Worm (Caenorhabditis elegans) whole organism, L4 larva: ENCODE results near the gene dohh-1.

ENCODE experiments used
- F10B5.3 ChIP-seq: sonication (generic microtip); optimal IDR thresholded peaks from 2 replicates; lab custom pipeline; 2016; ENCODE audit warnings: mild to moderate bottlenecking, missing genetic modification characterization, missing compliant biosample characterization
- R02D3.7 ChIP-seq: fragments of 150-350 bp; sonication (generic microtip); optimal IDR thresholded peaks from 3 replicates; lab custom pipeline; 2014; ENCODE audit warnings: missing biosample characterization, missing genetic modification characterization
- Y48G9A.11 ChIP-seq: fragments of 200-800 bp; sonication (Bioruptor generic); IDR thresholded peaks from 2 replicates; pipeline ENCODE4 v1.3.6; 2022; ENCODE audit warnings: missing genetic modification reagents, missing genetic modification characterization, missing compliant biosample characterization
- aha-1 ChIP-seq: fragments of 150-350 bp; peaks from one replicate; lab custom pipeline; 2014; ENCODE audit warnings: missing biosample characterization, missing genetic modification characterization
- aly-2 ChIP-seq: sonication (generic microtip); optimal IDR thresholded peaks from 2 replicates; lab custom pipeline; 2018; ENCODE audit warnings: missing biosample characterization, missing genetic modification characterization
- ceh-28 ChIP-seq: fragments of 150-350 bp; optimal IDR thresholded peaks from 2 replicates; lab custom pipeline; 2014; ENCODE audit warnings: missing biosample characterization, missing genetic modification reagents, missing genetic modification characterization
- ceh-44 ChIP-seq: fragments of 200-800 bp; sonication (Bioruptor generic); IDR thresholded peaks from 2 replicates; pipeline ENCODE4 v1.3.6; 2022; ENCODE audit warnings: missing genetic modification reagents, missing genetic modification characterization, missing compliant biosample characterization
- ceh-62 ChIP-seq: sonication (generic microtip); optimal IDR thresholded peaks from 2 replicates; lab custom pipeline; 2017; ENCODE audit warnings: missing biosample characterization, missing genetic modification characterization
- daf-16 ChIP-seq, 3 experiments: sonication (generic microtip); optimal IDR thresholded peaks; 2 replicates each; lab custom pipeline; 2016 to 2017; ENCODE audit warnings: missing genetic modification characterization in 3 of 3, missing genetic modification reagents in 3 of 3, mild to moderate bottlenecking in 2 of 3, missing compliant biosample characterization in 2 of 3, missing biosample characterization in 1 of 3, moderate library complexity in 1 of 3
- dmd-6 ChIP-seq: fragments of 200-800 bp; sonication (Bioruptor generic); IDR thresholded peaks from 2 replicates; pipeline ENCODE4 v1.3.6; 2022; ENCODE audit warnings: missing genetic modification reagents, missing genetic modification characterization, missing compliant biosample characterization
- dpl-1 ChIP-seq: fragments of 150-350 bp; optimal IDR thresholded peaks from 2 replicates; lab custom pipeline; 2014; ENCODE audit warnings: missing biosample characterization, missing genetic modification reagents, missing genetic modification characterization
- egl-27 ChIP-seq: sonication (generic microtip); optimal IDR thresholded peaks from 3 replicates; lab custom pipeline; 2017; ENCODE audit warnings: missing biosample characterization, missing genetic modification reagents, missing genetic modification characterization
- fos-1 ChIP-seq: fragments of 150-350 bp; optimal IDR thresholded peaks from 2 replicates; lab custom pipeline; 2014; ENCODE audit warnings: missing biosample characterization, missing genetic modification characterization
- hlh-30 ChIP-seq: sonication (generic microtip); optimal IDR thresholded peaks from 2 replicates; lab custom pipeline; 2017; ENCODE audit warnings: antibody characterized with exemption, mild to moderate bottlenecking, missing genetic modification characterization, missing compliant biosample characterization; ENCODE audit not compliant: insufficient read depth
- hmg-1.1 ChIP-seq: fragments of 200-800 bp; sonication (Bioruptor generic); IDR thresholded peaks from 2 replicates; pipeline ENCODE4 v1.3.6; 2022; ENCODE audit warnings: missing genetic modification reagents, missing genetic modification characterization, missing compliant biosample characterization
- lim-7 ChIP-seq: fragments of 200-800 bp; sonication (Bioruptor generic); IDR thresholded peaks from 2 replicates; pipeline ENCODE4 v1.3.6; 2022; ENCODE audit warnings: missing genetic modification characterization, missing compliant biosample characterization
- lin-15B ChIP-seq: fragments of 150-350 bp; sonication (generic microtip); optimal IDR thresholded peaks from 3 replicates; lab custom pipeline; 2014; ENCODE audit warnings: missing biosample characterization, missing genetic modification characterization
- lin-38 ChIP-seq: fragments of 200-800 bp; sonication (Bioruptor generic); IDR thresholded peaks from 2 replicates; pipeline ENCODE4 v1.3.6; 2022; ENCODE audit warnings: missing genetic modification reagents, missing genetic modification characterization, missing compliant biosample characterization
- lin-39 ChIP-seq: fragments of 150-350 bp; optimal IDR thresholded peaks from 2 replicates; lab custom pipeline; 2014; ENCODE audit warnings: missing biosample characterization, missing genetic modification reagents, missing genetic modification characterization
- lir-3 ChIP-seq: sonication (generic microtip); optimal IDR thresholded peaks from 2 replicates; lab custom pipeline; 2016; ENCODE audit warnings: mild to moderate bottlenecking, missing genetic modification characterization, missing compliant biosample characterization
- lsy-2 ChIP-seq, 2 experiments: fragments of 150-350 bp in 1 of 2; sonication (generic microtip) in 1 of 2; optimal IDR thresholded peaks; 2 replicates each; lab custom pipeline; 2014 to 2017; ENCODE audit warnings: missing biosample characterization in 2 of 2, missing genetic modification characterization in 2 of 2
- madf-5 ChIP-seq, 2 experiments: fragments of 200-800 bp; sonication (Bioruptor generic); IDR thresholded peaks; 2 replicates each; pipeline ENCODE4 v1.3.6; 2022; ENCODE audit warnings: missing compliant biosample characterization in 2 of 2, missing genetic modification characterization in 2 of 2
- mdl-1 ChIP-seq, 2 experiments: fragments of 150-350 bp in 1 of 2; sonication (generic microtip) in 1 of 2; optimal IDR thresholded peaks; 2 replicates each; lab custom pipeline; 2014 to 2017; ENCODE audit warnings: missing biosample characterization in 2 of 2, missing genetic modification characterization in 2 of 2
- mdt-29 ChIP-seq: fragments of 200-800 bp; sonication (Bioruptor generic); IDR thresholded peaks from 2 replicates; pipeline ENCODE4 v1.3.6; 2022; ENCODE audit warnings: missing genetic modification reagents, missing genetic modification characterization, missing compliant biosample characterization
- mep-1 ChIP-seq: fragments of 150-350 bp; sonication (generic microtip); optimal IDR thresholded peaks from 3 replicates; lab custom pipeline; 2014; ENCODE audit warnings: missing biosample characterization, missing genetic modification characterization
- mes-2 ChIP-seq: sonication (generic microtip); optimal IDR thresholded peaks from 2 replicates; lab custom pipeline; 2016; ENCODE audit warnings: missing genotype, mild to moderate bottlenecking, missing genetic modification characterization, missing compliant biosample characterization; ENCODE audit not compliant: poor library complexity, severe bottlenecking
- mxl-2 ChIP-seq: fragments of 200-800 bp; sonication (Bioruptor generic); conservative IDR thresholded peaks from 2 replicates; pipeline ENCODE4 v1.3.6; 2022; ENCODE audit warnings: missing genetic modification reagents, missing genetic modification characterization, missing compliant biosample characterization
- mxl-3 ChIP-seq: fragments of 200-800 bp; sonication (Bioruptor generic); optimal IDR thresholded peaks from 2 replicates; lab custom pipeline; 2018; ENCODE audit warnings: mild to moderate bottlenecking, missing genetic modification characterization, missing compliant biosample characterization
- nhr-11 ChIP-seq: fragments of 150-350 bp; optimal IDR thresholded peaks from 2 replicates; lab custom pipeline; 2014; ENCODE audit warnings: missing biosample characterization, missing genetic modification characterization
- nhr-237 ChIP-seq: sonication (generic microtip); optimal IDR thresholded peaks from 2 replicates; lab custom pipeline; 2017; ENCODE audit warnings: missing biosample characterization, missing genetic modification characterization
- nhr-25 ChIP-seq: sonication (generic microtip); optimal IDR thresholded peaks from 2 replicates; lab custom pipeline; 2017; ENCODE audit warnings: missing genetic modification characterization, mild to moderate bottlenecking, missing compliant biosample characterization, antibody characterized with exemption, moderate library complexity, borderline replicate concordance; ENCODE audit not compliant: insufficient read depth
- nhr-28 ChIP-seq: fragments of 150-350 bp; optimal IDR thresholded peaks from 2 replicates; lab custom pipeline; 2014; ENCODE audit warnings: missing biosample characterization, missing genetic modification characterization
- nhr-42 ChIP-seq: fragments of 200-800 bp; sonication (Bioruptor generic); IDR thresholded peaks from 2 replicates; pipeline ENCODE4 v1.3.6; 2022; ENCODE audit warnings: missing genetic modification characterization, missing compliant biosample characterization
- nhr-48 ChIP-seq: sonication (generic microtip); optimal IDR thresholded peaks from 2 replicates; lab custom pipeline; 2016; ENCODE audit warnings: mild to moderate bottlenecking, missing genetic modification characterization, missing compliant biosample characterization
- nhr-6 ChIP-seq: fragments of 150-350 bp; optimal IDR thresholded peaks from 2 replicates; lab custom pipeline; 2014; ENCODE audit warnings: missing biosample characterization, missing genetic modification characterization
- nhr-77 ChIP-seq: fragments of 150-350 bp; optimal IDR thresholded peaks from 2 replicates; lab custom pipeline; 2014; ENCODE audit warnings: missing biosample characterization, missing genetic modification characterization
- pqm-1 ChIP-seq: sonication (generic microtip); optimal IDR thresholded peaks from 2 replicates; lab custom pipeline; 2017; ENCODE audit warnings: missing biosample characterization, missing genetic modification characterization
- rbr-2 ChIP-seq: sonication (generic microtip); optimal IDR thresholded peaks from 2 replicates; lab custom pipeline; 2016; ENCODE audit warnings: missing genotype, missing genetic modification characterization, missing compliant biosample characterization
- sdz-12 ChIP-seq: fragments of 200-800 bp; sonication (Bioruptor generic); optimal IDR thresholded peaks from 2 replicates; lab custom pipeline; 2018; ENCODE audit warnings: mild to moderate bottlenecking, missing genetic modification characterization, missing compliant biosample characterization
- set-16 ChIP-seq: fragments of 200-800 bp; sonication (Bioruptor generic); IDR thresholded peaks from 2 replicates; pipeline ENCODE4 v1.3.6; 2022; ENCODE audit warnings: missing genetic modification reagents, missing genetic modification characterization, missing compliant biosample characterization
- spr-1 ChIP-seq: sonication (generic microtip); optimal IDR thresholded peaks from 2 replicates; lab custom pipeline; 2016; ENCODE audit warnings: mild to moderate bottlenecking, missing genetic modification characterization, missing compliant biosample characterization
- tra-1 ChIP-seq: fragments of 200-800 bp; sonication (Bioruptor generic); IDR thresholded peaks from 2 replicates; pipeline ENCODE4 v1.3.6; 2022; ENCODE audit warnings: missing genetic modification reagents, missing genetic modification characterization, missing compliant biosample characterization
- unc-39 ChIP-seq: sonication (generic microtip); optimal IDR thresholded peaks from 2 replicates; lab custom pipeline; 2017; ENCODE audit warnings: missing biosample characterization, missing genetic modification characterization
- zag-1 ChIP-seq: fragments of 150-350 bp; optimal IDR thresholded peaks from 2 replicates; lab custom pipeline; 2014; ENCODE audit warnings: missing biosample characterization, missing genetic modification characterization
- zfp-2 ChIP-seq: sonication (generic microtip); optimal IDR thresholded peaks from 2 replicates; lab custom pipeline; 2016; ENCODE audit warnings: mild to moderate bottlenecking, missing genetic modification characterization, missing compliant biosample characterization
- zfp-3 ChIP-seq: fragments of 200-800 bp; sonication (Bioruptor generic); conservative IDR thresholded peaks from 2 replicates; pipeline ENCODE4 v1.3.6; 2022; ENCODE audit warnings: missing genetic modification reagents, missing genetic modification characterization, missing compliant biosample characterization
- zip-2 ChIP-seq: fragments of 150-350 bp; optimal IDR thresholded peaks from 2 replicates; lab custom pipeline; 2014; ENCODE audit warnings: missing biosample characterization, missing genetic modification characterization

Gene dohh-1

ce11 chrII:10557206-10557574 lies 22.6 kb upstream of the dohh-1 start (continued):
- TF ChIP-seq ceh-44 (GFP tag; lab: Robert Waterston, UW) (no peak), ceh-28 (no peak), mdl-1 (tag; optimal IDR thresholded peaks at IDR 0.05; lab: Kevin White, UChicago) (peak in 1 of 2 experiments; percentile 68), mes-2 (tag; lab: Kevin White, UChicago) (no peak), aly-2 (tag; lab: Kevin White, UChicago) (no peak), R02D3.7 (tag; lab: Kevin White, UChicago) (no peak), spr-1 (tag; lab: Kevin White, UChicago) (no peak), sdz-12 (no peak), nhr-77 (tag; lab: Kevin White, UChicago) (peak; percentile 25), aha-1 (tag; lab: Kevin White, UChicago) (no peak), set-16 (GFP tag; lab: Robert Waterston, UW) (no peak), daf-16 (GFP tag; optimal IDR thresholded peaks at IDR 0.05; lab: Kevin White, UChicago) (no peak), daf-16 (tag; optimal IDR thresholded peaks at IDR 0.05; lab: Kevin White, UChicago) (peak; percentile 95), zag-1 (tag; lab: Kevin White, UChicago) (no peak), nhr-237 (tag; lab: Kevin White, UChicago) (no peak), madf-5 (GFP tag; IDR thresholded peaks at IDR 0.05; lab: Robert Waterston, UW) (no peak), lir-3 (no peak), lin-38 (GFP tag; lab: Robert Waterston, UW) (no peak), egl-27 (no peak), pqm-1 (peak; percentile 26), dmd-6 (GFP tag; lab: Robert Waterston, UW) (no peak; the same call in 1 of the 2 replicates), zfp-3 (GFP tag; lab: Robert Waterston, UW) (no peak), lin-39 (tag; lab: Kevin White, UChicago) (no peak), F10B5.3 (tag; lab: Kevin White, UChicago) (no peak), nhr-28 (tag; lab: Kevin White, UChicago) (peak; percentile 87), mep-1 (tag; lab: Kevin White, UChicago) (peak; percentile 66), zip-2 (tag; lab: Kevin White, UChicago) (no peak), rbr-2 (tag; lab: Kevin White, UChicago) (no peak), ceh-62 (tag; lab: Kevin White, UChicago) (no peak), nhr-25 (peak; percentile 6), lsy-2 (tag; optimal IDR thresholded peaks at IDR 0.05; lab: Kevin White, UChicago) (peak in 1 of 2 experiments; percentile 57), zfp-2 (tag; lab: Kevin White, UChicago) (no peak), dpl-1 (GFP tag; lab: Kevin White, UChicago) (no peak), lim-7 (GFP tag; lab: Robert Waterston, UW) (no peak), mdt-29 (GFP tag; lab: Robert Waterston, UW) (no peak), hmg-1.1 (GFP tag; lab: Robert Waterston, UW) (no peak), nhr-48 (tag; lab: Kevin White, UChicago) (peak; percentile 0)

DNA sequence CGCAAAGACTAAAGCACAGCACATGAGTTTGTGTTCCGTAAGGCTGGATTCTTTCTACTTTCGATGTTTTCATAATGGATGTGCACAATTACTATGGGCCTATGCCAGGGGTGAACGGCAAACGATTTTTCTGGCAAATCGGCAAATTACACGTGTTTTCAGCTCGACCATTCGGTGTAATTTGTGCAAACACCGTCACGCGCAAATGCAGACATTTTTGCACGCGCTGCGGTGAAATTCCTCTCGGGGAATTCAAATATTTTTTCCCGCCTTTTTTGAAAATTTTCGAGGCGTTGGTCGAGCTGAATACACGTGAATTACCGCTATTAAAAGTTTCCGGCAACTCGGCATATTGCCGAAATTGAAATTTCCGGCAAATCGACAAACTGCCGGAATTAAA lies 22.2 kb upstream of the dohh-1 start:
- TF ChIP-seq madf-5 (GFP tag; IDR thresholded peaks at IDR 0.05; lab: Robert Waterston, UW): 0 out of 4 replicates have a peak, but pooled peaks of 1 of the 2 experiments have one; percentile 63
- TF ChIP-seq Y48G9A.11 (GFP tag; lab: Robert Waterston, UW): 0 out of 2 replicates have a peak, but pooled peaks have one; percentile 38
- TF ChIP-seq aha-1 (tag; lab: Kevin White, UChicago): peak; percentile 34
- TF ChIP-seq, all 104 proteins: peak for 3; not testable (repeated sequence) for 101

ce11 chrII:10558345-10558744 lies 21.4 kb upstream of the dohh-1 start:
- TF ChIP-seq nhr-11 (tag; lab: Kevin White, UChicago): peak; percentile 87
- no peak for TF ChIP-seq ceh-44 (GFP tag; lab: Robert Waterston, UW)
- TF ChIP-seq mdl-1 (tag; optimal IDR thresholded peaks at IDR 0.05; lab: Kevin White, UChicago): peak in 1 of 2 experiments; percentile 3
- no peak for TF ChIP-seq zag-1 (tag; lab: Kevin White, UChicago)
- TF ChIP-seq lin-15B (tag; lab: Kevin White, UChicago): no peak
- no peak for TF ChIP-seq egl-27
- no peak for TF ChIP-seq fos-1 (tag; lab: Kevin White, UChicago)
- no peak for TF ChIP-seq nhr-42 (GFP tag; lab: Robert Waterston, UW)
- TF ChIP-seq mxl-3 (GFP tag; lab: Kevin White, UChicago): peak; percentile 25
- TF ChIP-seq mxl-2 (GFP tag; lab: Robert Waterston, UW): no peak
- peak; percentile 66 for TF ChIP-seq hlh-30 (tag; lab: Kevin White, UChicago)
- TF ChIP-seq nhr-6: no peak
- no peak for TF ChIP-seq unc-39 (tag; lab: Kevin White, UChicago)
- no peak for TF ChIP-seq nhr-48 (tag; lab: Kevin White, UChicago)
- no peak for TF ChIP-seq tra-1 (GFP tag; lab: Robert Waterston, UW)
- TF ChIP-seq daf-16 (GFP tag; optimal IDR thresholded peaks at IDR 0.05; lab: Kevin White, UChicago): peak in 1 of 2 experiments; percentile 43
- TF ChIP-seq daf-16 (tag; optimal IDR thresholded peaks at IDR 0.05; lab: Kevin White, UChicago): no peak
